Fruit fly (Drosophila melanogaster) whole organism, wandering third instar larva: Measurements from ENCODE around the gene ham.

Experiments
- CG32264 ChIP-seq: fragments of 200-800 bp; sonication (Bioruptor generic); optimal IDR thresholded peaks from 2 replicates; lab custom pipeline; 2016; ENCODE audit warnings: missing biosample characterization, missing genetic modification characterization
- Dfd ChIP-seq: fragments of >200 bp; optimal IDR thresholded peaks from 2 replicates; lab custom pipeline; 2017; ENCODE audit warnings: missing biosample characterization, missing genetic modification characterization
- HLH106 ChIP-seq: fragments of 200-800 bp; optimal IDR thresholded peaks from 3 replicates; lab custom pipeline; 2019; ENCODE audit warnings: missing biosample characterization, mild to moderate bottlenecking, missing genetic modification characterization, moderate library complexity
- Hnf4 ChIP-seq: fragments of 200-800 bp; sonication (Bioruptor generic); optimal IDR thresholded peaks from 2 replicates; lab custom pipeline; 2016; ENCODE audit warnings: missing biosample characterization, mild to moderate bottlenecking, missing genetic modification characterization
- Hr78 ChIP-seq: fragments of >200 bp; optimal IDR thresholded peaks from 2 replicates; lab custom pipeline; 2017; ENCODE audit warnings: missing biosample characterization, missing genetic modification characterization
- Hr83 ChIP-seq: fragments of 200-300 bp; sonication (Bioruptor generic); optimal IDR thresholded peaks from 2 replicates; lab custom pipeline; 2016; ENCODE audit warnings: missing biosample characterization, mild to moderate bottlenecking, missing genetic modification characterization, moderate library complexity; ENCODE audit not compliant: poor library complexity, severe bottlenecking
- Jra ChIP-seq: sonication (Bioruptor generic); optimal IDR thresholded peaks from 2 replicates; lab custom pipeline; 2016; ENCODE audit warnings: missing biosample characterization, missing genetic modification characterization
- OdsH ChIP-seq: fragments of 200-800 bp; sonication (Bioruptor generic); optimal IDR thresholded peaks from 2 replicates; lab custom pipeline; 2016; ENCODE audit warnings: missing biosample characterization, mild to moderate bottlenecking, missing genetic modification characterization
- brk ChIP-seq: fragments of 200-800 bp; sonication (Bioruptor generic); optimal IDR thresholded peaks from 2 replicates; lab custom pipeline; 2016; ENCODE audit warnings: missing biosample characterization, mild to moderate bottlenecking, missing genetic modification characterization
- h ChIP-seq: fragments of 200-800 bp; sonication (Bioruptor generic); optimal IDR thresholded peaks from 3 replicates; lab custom pipeline; 2016; ENCODE audit warnings: missing biosample characterization, mild to moderate bottlenecking, missing genetic modification characterization
- lola ChIP-seq: fragments of >200 bp; optimal IDR thresholded peaks from 2 replicates; lab custom pipeline; 2017; ENCODE audit warnings: missing biosample characterization, missing genetic modification characterization
- pan ChIP-seq: fragments of >200 bp; optimal IDR thresholded peaks from 2 replicates; lab custom pipeline; 2017
- usp ChIP-seq: fragments of >200 bp; optimal IDR thresholded peaks from 2 replicates; lab custom pipeline; 2017; ENCODE audit warnings: missing biosample characterization, missing genetic modification characterization

- TF ChIP-seq HLH106 (tag; lab: Kevin White, UChicago): no peak
- no peak for TF ChIP-seq Dfd (GFP tag; lab: Kevin White, UChicago)
- TF ChIP-seq pan (lab: Kevin White, UChicago): no peak
- no peak for TF ChIP-seq usp
- TF ChIP-seq CG32264: no peak
- TF ChIP-seq h (GFP tag; lab: Kevin White, UChicago): no peak
- TF ChIP-seq Hr78 (GFP tag; lab: Kevin White, UChicago): no peak
- TF ChIP-seq brk: no peak
- no peak for TF ChIP-seq OdsH (GFP tag; lab: Kevin White, UChicago)
- no peak for TF ChIP-seq Jra
- TF ChIP-seq lola (GFP tag; lab: Kevin White, UChicago): no peak
- TF ChIP-seq Hnf4 (GFP tag; lab: Kevin White, UChicago): no peak
- TF ChIP-seq Hr83 (GFP tag; lab: Kevin White, UChicago): no peak
These were observed 25.6 kb downstream of the ham start for dm6 chr2L:18767137-18767536.
